Worm (Caenorhabditis elegans) whole organism, L2 larva: Measurements from ENCODE around the gene Y57A10A.29.

ENCODE experiments used
- R02D3.7 ChIP-seq: fragments of 150-350 bp; optimal IDR thresholded peaks from 2 replicates; lab custom pipeline; 2014; ENCODE audit warnings: missing biosample characterization, missing genetic modification characterization
- lin-13 ChIP-seq: fragments of 150-350 bp; optimal IDR thresholded peaks from 2 replicates; lab custom pipeline; 2014; ENCODE audit warnings: missing biosample characterization, missing genetic modification reagents, missing genetic modification characterization
- snpc-4 ChIP-seq: fragments of 150-350 bp; optimal IDR thresholded peaks from 2 replicates; lab custom pipeline; 2014; ENCODE audit warnings: missing biosample characterization, missing genetic modification characterization
- unc-62 ChIP-seq: fragments of 150-350 bp; optimal IDR thresholded peaks from 2 replicates; lab custom pipeline; 2014; ENCODE audit warnings: missing biosample characterization, missing genetic modification reagents, missing genetic modification characterization

ce11 chrII:12240088-12240487 is 39.3 kb upstream of the Y57A10A.29 start, which contains the start of gene txdc-12.1:
- no peak for TF ChIP-seq unc-62 (GFP tag; lab: Kevin White, UChicago)
- TF ChIP-seq snpc-4 (tag; lab: Kevin White, UChicago), result no peak
- no peak for TF ChIP-seq lin-13
- no peak for TF ChIP-seq R02D3.7 (tag; lab: Kevin White, UChicago)
